Worm (Caenorhabditis elegans): ENCODE measurements around the gene ttr-39.

Gene ttr-39

ce11 chrIV:10116765-10117164, 27.1 kb upstream of the ttr-39 start:
- no peak for TF ChIP-seq ets-7 (tag; optimal IDR thresholded peaks at IDR 0.05)
- TF ChIP-seq aly-1 (tag; optimal IDR thresholded peaks at IDR 0.05) = no peak
- TF ChIP-seq scrt-1 (GFP tag; IDR thresholded peaks at IDR 0.05) = no peak
- TF ChIP-seq B0310.2 (tag; optimal IDR thresholded peaks at IDR 0.05) = no peak
- TF ChIP-seq tbx-37 (GFP tag; conservative IDR thresholded peaks at IDR 0.05) = no peak
- TF ChIP-seq F13C5.2 (tag; optimal IDR thresholded peaks at IDR 0.05) = no peak
- TF ChIP-seq hmbx-1 (tag; optimal IDR thresholded peaks at IDR 0.05) = no peak

ce11 chrIV:10115142-10115541, 25.5 kb upstream of the ttr-39 start, which contains the start of gene C04G2.10:
C04G2.10 (plus strand) TSS chrIV:10115442.
- TF ChIP-seq ets-7 (tag; optimal IDR thresholded peaks at IDR 0.05) = no peak
- no peak for TF ChIP-seq tbx-37 (GFP tag; conservative IDR thresholded peaks at IDR 0.05)
- no peak for TF ChIP-seq hmbx-1 (tag; optimal IDR thresholded peaks at IDR 0.05)
- no peak for TF ChIP-seq flt-1 (GFP tag; IDR thresholded peaks at IDR 0.05)
- TF ChIP-seq tra-4 (tag; optimal IDR thresholded peaks at IDR 0.05) = no peak
- no peak for TF ChIP-seq B0310.2 (tag; optimal IDR thresholded peaks at IDR 0.05)
- TF ChIP-seq aly-1 (tag; optimal IDR thresholded peaks at IDR 0.05) = no peak
- TF ChIP-seq ceh-13 (GFP tag; optimal IDR thresholded peaks at IDR 0.05) = no peak
- no peak for TF ChIP-seq pes-1 (GFP tag; IDR thresholded peaks at IDR 0.05)
- no peak for TF ChIP-seq hnd-1 (tag; optimal IDR thresholded peaks at IDR 0.05)
- TF ChIP-seq scrt-1 (GFP tag; IDR thresholded peaks at IDR 0.05) = no peak

- TF ChIP-seq tbx-37 (GFP tag; conservative IDR thresholded peaks at IDR 0.05) (no peak), tbx-11 (GFP tag; IDR thresholded peaks at IDR 0.05) (no peak), scrt-1 (GFP tag; IDR thresholded peaks at IDR 0.05) (no peak), pes-1 (GFP tag; IDR thresholded peaks at IDR 0.05) (no peak), flt-1 (GFP tag; IDR thresholded peaks at IDR 0.05) (no peak), sea-1 (GFP tag; conservative IDR thresholded peaks at IDR 0.05) (no peak)
These were observed 22.9 kb upstream of the ttr-39 start, which contains the start of gene nsph-3.2 for ce11 chrIV:10112570-10112969. nsph-3.2 (plus strand) TSS chrIV:10112870.

- no peak for TF ChIP-seq scrt-1 (GFP tag; IDR thresholded peaks at IDR 0.05)
- no peak for TF ChIP-seq hmg-4 (GFP tag; optimal IDR thresholded peaks at IDR 0.05)
- no peak for TF ChIP-seq ama-1 (optimal IDR thresholded peaks at IDR 0.05)
These were observed 21.8 kb upstream of the ttr-39 start, which contains the start of gene spch-1 for ce11 chrIV:10111441-10111840. spch-1 (minus strand) TSS chrIV:10111541.

- TF ChIP-seq ama-1 (optimal IDR thresholded peaks at IDR 0.05) (no peak), pes-1 (GFP tag; IDR thresholded peaks at IDR 0.05) (no peak), sea-1 (GFP tag; conservative IDR thresholded peaks at IDR 0.05) (no peak), scrt-1 (GFP tag; IDR thresholded peaks at IDR 0.05) (no peak), ets-7 (tag; optimal IDR thresholded peaks at IDR 0.05) (no peak), flt-1 (GFP tag; IDR thresholded peaks at IDR 0.05) (no peak), ceh-36 (tag; optimal IDR thresholded peaks at IDR 0.05) (no peak), hnd-1 (tag; optimal IDR thresholded peaks at IDR 0.05) (no peak), aly-1 (tag; optimal IDR thresholded peaks at IDR 0.05) (no peak), tra-4 (tag; optimal IDR thresholded peaks at IDR 0.05) (no peak), hmbx-1 (tag; optimal IDR thresholded peaks at IDR 0.05) (no peak), tbx-37 (GFP tag; conservative IDR thresholded peaks at IDR 0.05) (no peak), tbx-11 (GFP tag; IDR thresholded peaks at IDR 0.05) (no peak), hmg-4 (GFP tag; optimal IDR thresholded peaks at IDR 0.05) (no peak), ceh-13 (GFP tag; optimal IDR thresholded peaks at IDR 0.05) (no peak), B0310.2 (tag; optimal IDR thresholded peaks at IDR 0.05) (no peak), F13C5.2 (tag; optimal IDR thresholded peaks at IDR 0.05) (no peak)
These were observed 21.2 kb upstream of the ttr-39 start for ce11 chrIV:10110870-10111269.

ce11 chrIV:10110417-10110816, 20.7 kb upstream of the ttr-39 start, which contains the start of gene egl-38:
egl-38 (minus strand) TSS chrIV:10110517.
- TF ChIP-seq F13C5.2 (tag; optimal IDR thresholded peaks at IDR 0.05) (no peak), ets-7 (tag; optimal IDR thresholded peaks at IDR 0.05) (no peak), hmbx-1 (tag; optimal IDR thresholded peaks at IDR 0.05) (no peak), ama-1 (optimal IDR thresholded peaks at IDR 0.05) (no peak), tbx-37 (GFP tag; conservative IDR thresholded peaks at IDR 0.05) (no peak), flt-1 (GFP tag; IDR thresholded peaks at IDR 0.05) (no peak), scrt-1 (GFP tag; IDR thresholded peaks at IDR 0.05) (no peak), ceh-36 (tag; optimal IDR thresholded peaks at IDR 0.05) (no peak), tra-4 (tag; optimal IDR thresholded peaks at IDR 0.05) (no peak), pes-1 (GFP tag; IDR thresholded peaks at IDR 0.05) (no peak), tbx-11 (GFP tag; IDR thresholded peaks at IDR 0.05) (no peak), hmg-4 (GFP tag; optimal IDR thresholded peaks at IDR 0.05) (no peak)

- TF ChIP-seq B0310.2 (tag; optimal IDR thresholded peaks at IDR 0.05) (no peak), tbx-37 (GFP tag; conservative IDR thresholded peaks at IDR 0.05) (no peak), tbx-11 (GFP tag; IDR thresholded peaks at IDR 0.05) (no peak), ceh-36 (tag; optimal IDR thresholded peaks at IDR 0.05) (no peak), ama-1 (optimal IDR thresholded peaks at IDR 0.05) (no peak), F13C5.2 (tag; optimal IDR thresholded peaks at IDR 0.05) (no peak), hmbx-1 (tag; optimal IDR thresholded peaks at IDR 0.05) (no peak), sea-1 (GFP tag; conservative IDR thresholded peaks at IDR 0.05) (no peak), hmg-4 (GFP tag; optimal IDR thresholded peaks at IDR 0.05) (no peak), aly-1 (tag; optimal IDR thresholded peaks at IDR 0.05) (no peak), ceh-13 (GFP tag; optimal IDR thresholded peaks at IDR 0.05) (no peak), ets-7 (tag; optimal IDR thresholded peaks at IDR 0.05) (no peak)
These were observed 7.2 kb upstream of the ttr-39 start, which contains the start of gene dis-3 for ce11 chrIV:10096881-10097280. dis-3 (plus strand) TSS chrIV:10097202.

ce11 chrIV:10095171-10095570, 5.5 kb upstream of the ttr-39 start, which contains the start of the genes C04G2.5 and msp-36:
C04G2.5 (minus strand) TSS chrIV:10095271.
msp-36 (plus strand) TSS chrIV:10095433.
- TF ChIP-seq hnd-1 (tag; optimal IDR thresholded peaks at IDR 0.05) (no peak), ceh-36 (tag; optimal IDR thresholded peaks at IDR 0.05) (no peak), scrt-1 (GFP tag; IDR thresholded peaks at IDR 0.05) (no peak)

Measured in whole organism, early embryonic.